Fruit fly (Drosophila melanogaster) whole organism, adult: ENCODE data around the gene CG4338.

Experiments
- CG11617 ChIP-seq: fragments of 200-800 bp; sonication (Bioruptor generic); optimal IDR thresholded peaks from 2 replicates; lab custom pipeline; 2017; ENCODE audit warnings: mild to moderate bottlenecking, missing biosample characterization, missing genetic modification reagents, missing genetic modification characterization
- CG12768 ChIP-seq: fragments of 200-800 bp; sonication (Bioruptor generic); optimal IDR thresholded peaks from 2 replicates; lab custom pipeline; 2017; ENCODE audit warnings: missing biosample characterization, missing genetic modification characterization, mild to moderate bottlenecking, moderate library complexity, missing genetic modification reagents
- CG14711 ChIP-seq: fragments of 200-800 bp; sonication (Bioruptor generic); optimal IDR thresholded peaks from 2 replicates; lab custom pipeline; 2018; ENCODE audit warnings: missing biosample characterization, mild to moderate bottlenecking, missing genetic modification characterization, moderate library complexity
- CG1620 ChIP-seq: fragments of 200-800 bp; sonication (Bioruptor generic); optimal IDR thresholded peaks from 2 replicates; lab custom pipeline; 2016; ENCODE audit warnings: missing biosample characterization, missing genetic modification characterization
- CG33017 ChIP-seq: fragments of 200-800 bp; sonication (Bioruptor generic); optimal IDR thresholded peaks from 2 replicates; lab custom pipeline; 2018; ENCODE audit warnings: missing biosample characterization, mild to moderate bottlenecking, missing genetic modification characterization, moderate library complexity
- CG5204 ChIP-seq: fragments of 200-800 bp; sonication (Bioruptor generic); optimal IDR thresholded peaks from 2 replicates; lab custom pipeline; 2016; ENCODE audit warnings: missing biosample characterization, missing genetic modification characterization
- CG7045 ChIP-seq: fragments of 200-800 bp; sonication (Bioruptor generic); optimal IDR thresholded peaks from 2 replicates; lab custom pipeline; 2017; ENCODE audit warnings: missing biosample characterization, mild to moderate bottlenecking, missing genetic modification characterization
- CG7101 ChIP-seq: fragments of 200-800 bp; sonication (Bioruptor generic); optimal IDR thresholded peaks from 2 replicates; lab custom pipeline; 2018; ENCODE audit warnings: missing biosample characterization, mild to moderate bottlenecking, missing genetic modification characterization, moderate library complexity
- Clk ChIP-seq: fragments of 200-800 bp; sonication (Bioruptor generic); optimal IDR thresholded peaks from 2 replicates; lab custom pipeline; 2017; ENCODE audit warnings: missing biosample characterization, missing genetic modification characterization
- Crg-1 ChIP-seq: fragments of 200-800 bp; sonication (Bioruptor generic); optimal IDR thresholded peaks from 2 replicates; lab custom pipeline; 2016; ENCODE audit warnings: missing biosample characterization, missing genetic modification characterization
- Hr96 ChIP-seq: fragments of 200-800 bp; sonication (Bioruptor generic); optimal IDR thresholded peaks from 2 replicates; lab custom pipeline; 2016; ENCODE audit warnings: missing biosample characterization, missing genetic modification characterization
- Mnt ChIP-seq: fragments of 200-800 bp; sonication (Bioruptor generic); optimal IDR thresholded peaks from 2 replicates; lab custom pipeline; 2016; ENCODE audit warnings: missing biosample characterization, mild to moderate bottlenecking, missing genetic modification characterization
- bab1 ChIP-seq: fragments of 200-800 bp; sonication (Bioruptor generic); optimal IDR thresholded peaks from 3 replicates; lab custom pipeline; 2019; ENCODE audit warnings: missing biosample characterization, mild to moderate bottlenecking, missing genetic modification characterization, moderate library complexity
- cic ChIP-seq: fragments of 200-800 bp; sonication (Bioruptor generic); optimal IDR thresholded peaks from 2 replicates; lab custom pipeline; 2017; ENCODE audit warnings: missing biosample characterization, mild to moderate bottlenecking, missing genetic modification characterization, moderate library complexity
- cnc ChIP-seq, 2 experiments: fragments of >200 bp; optimal IDR thresholded peaks; 2 replicates each; lab custom pipeline; 2017
- kay ChIP-seq: fragments of 200-800 bp; sonication (Bioruptor generic); peaks from one replicate; lab custom pipeline; 2016; ENCODE audit warnings: missing biosample characterization, missing genetic modification characterization, borderline replicate concordance
- ovo ChIP-seq: fragments of 200-800 bp; sonication (Bioruptor generic); optimal IDR thresholded peaks from 2 replicates; lab custom pipeline; 2016; ENCODE audit warnings: missing biosample characterization, missing genetic modification characterization
- pad ChIP-seq: fragments of 200-800 bp; sonication (Bioruptor generic); optimal IDR thresholded peaks from 3 replicates; lab custom pipeline; 2017; ENCODE audit warnings: missing biosample characterization, missing genetic modification characterization, mild to moderate bottlenecking, moderate library complexity, missing genetic modification reagents
- tj ChIP-seq: fragments of 200-800 bp; sonication (Bioruptor generic); optimal IDR thresholded peaks from 3 replicates; lab custom pipeline; 2017; ENCODE audit warnings: missing biosample characterization, mild to moderate bottlenecking, missing genetic modification characterization, moderate library complexity
- toe ChIP-seq: fragments of 200-800 bp; sonication (Bioruptor generic); optimal IDR thresholded peaks from 2 replicates; lab custom pipeline; 2016; ENCODE audit warnings: missing biosample characterization, missing genetic modification characterization

The CG4338 gene

dm6 chr3R:15275158-15275623, at the start of gene CG4338, which contains the start of gene Cp190:
Gene CG4338, plus strand, starts transcription at chr3R:15275522.
Gene Cp190, minus strand, starts transcription at chr3R:15275241.
- TF ChIP-seq CG12768 (GFP tag; lab: Kevin White, UChicago) (peak; percentile 98), pad (peak; percentile 90), CG7101 (tag; lab: Kevin White, UChicago) (peak; percentile 99), CG14711 (peak; percentile 97), toe (GFP tag; lab: Kevin White, UChicago) (peak; percentile 98), cnc (optimal IDR thresholded peaks at IDR 0.05; lab: Kevin White, UChicago) (no peak), Crg-1 (GFP tag; lab: Kevin White, UChicago) (peak; percentile 95), Clk (GFP tag; lab: Kevin White, UChicago) (peak; percentile 94), tj (GFP tag; lab: Kevin White, UChicago) (peak; percentile 88), CG33017 (tag; lab: Kevin White, UChicago) (peak; percentile 98), kay (GFP tag; lab: Kevin White, UChicago) (no peak), CG1620 (peak; percentile 96), cic (GFP tag; lab: Kevin White, UChicago) (peak; percentile 77), CG11617 (GFP tag; lab: Kevin White, UChicago) (peak; percentile 98), CG7045 (GFP tag; lab: Kevin White, UChicago) (peak; percentile 98), Hr96 (GFP tag; lab: Kevin White, UChicago) (peak; percentile 94), ovo (GFP tag; lab: Kevin White, UChicago) (peak; percentile 91), CG5204 (GFP tag; lab: Kevin White, UChicago) (no peak), bab1 (GFP tag; lab: Kevin White, UChicago) (peak; percentile 98), Mnt (peak; percentile 96)

dm6 chr3R:15229329-15229876, 45.9 kb upstream of the CG4338 start, which contains the start of the genes Art3 and mRpS10:
Gene Art3, minus strand, starts transcription at chr3R:15229408.
Gene mRpS10, plus strand, starts transcription at chr3R:15229665.
- TF ChIP-seq ovo (GFP tag; lab: Kevin White, UChicago) (peak; percentile 98), Hr96 (GFP tag; lab: Kevin White, UChicago) (no peak), Mnt (peak; percentile 99), cnc (optimal IDR thresholded peaks at IDR 0.05; lab: Kevin White, UChicago) (no peak), CG11617 (GFP tag; lab: Kevin White, UChicago) (peak; percentile 99), CG1620 (peak; percentile 99), CG33017 (tag; lab: Kevin White, UChicago) (peak; percentile 100), Clk (GFP tag; lab: Kevin White, UChicago) (peak; percentile 99), CG14711 (peak; percentile 99), bab1 (GFP tag; lab: Kevin White, UChicago) (peak; percentile 100), cic (GFP tag; lab: Kevin White, UChicago) (peak; percentile 89), CG7045 (GFP tag; lab: Kevin White, UChicago) (peak; percentile 100), pad (peak; percentile 96), CG5204 (GFP tag; lab: Kevin White, UChicago) (peak; percentile 100), CG7101 (tag; lab: Kevin White, UChicago) (peak; percentile 100), toe (GFP tag; lab: Kevin White, UChicago) (peak; percentile 100), tj (GFP tag; lab: Kevin White, UChicago) (peak; percentile 94), kay (GFP tag; lab: Kevin White, UChicago) (no peak), Crg-1 (GFP tag; lab: Kevin White, UChicago) (peak; percentile 99), CG12768 (GFP tag; lab: Kevin White, UChicago) (peak; percentile 100)

- TF ChIP-seq pad (no peak), ovo (GFP tag; lab: Kevin White, UChicago) (no peak), CG5204 (GFP tag; lab: Kevin White, UChicago) (no peak)
Observed at dm6 chr3R:15230285-15230684, 45.0 kb upstream of the CG4338 start, which contains the start of gene CG34316. Gene CG34316, plus strand, starts transcription at chr3R:15230585.

DNA sequence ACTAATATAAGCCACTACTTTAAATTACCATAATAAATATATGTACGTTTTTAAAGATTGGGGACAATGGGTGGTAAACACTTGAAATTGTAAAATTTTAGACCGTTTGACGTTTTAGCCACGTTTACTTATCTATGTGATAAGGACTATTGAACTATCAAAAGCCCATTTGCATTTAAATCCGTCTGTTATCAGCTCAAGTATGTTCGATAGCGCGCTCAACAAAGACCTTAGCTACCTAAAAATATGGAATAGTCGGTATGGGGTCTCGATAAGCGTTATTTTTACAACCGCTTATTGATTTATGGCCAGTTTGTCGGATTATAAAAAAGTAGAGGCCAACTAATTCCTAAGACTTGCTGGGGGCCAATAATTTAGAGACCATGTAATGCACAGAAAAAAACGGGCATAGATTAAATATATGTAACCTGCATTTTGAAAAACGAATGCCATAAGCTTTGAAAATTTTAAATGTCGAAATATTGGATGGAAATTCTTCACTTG, 43.6 kb upstream of the CG4338 start:
- no peak for TF ChIP-seq CG5204 (GFP tag; lab: Kevin White, UChicago)
- TF ChIP-seq cic (GFP tag; lab: Kevin White, UChicago): no peak
- no peak for TF ChIP-seq cnc (optimal IDR thresholded peaks at IDR 0.05; lab: Kevin White, UChicago)
- no peak for TF ChIP-seq bab1 (GFP tag; lab: Kevin White, UChicago)
- TF ChIP-seq CG1620: no peak
- TF ChIP-seq CG7045 (GFP tag; lab: Kevin White, UChicago): no peak

dm6 chr3R:15242186-15243045, 32.9 kb upstream of the CG4338 start, which contains the start of the genes tefu and Hsc70-4:
Gene tefu, minus strand, starts transcription at chr3R:15242236.
Gene Hsc70-4, plus strand, starts transcription at chr3R:15242687.
- peak; percentile 35 for TF ChIP-seq ovo (GFP tag; lab: Kevin White, UChicago)
- no peak for TF ChIP-seq CG12768 (GFP tag; lab: Kevin White, UChicago)
- no peak for TF ChIP-seq Crg-1 (GFP tag; lab: Kevin White, UChicago)
- TF ChIP-seq toe (GFP tag; lab: Kevin White, UChicago): peak; percentile 83
- no peak for TF ChIP-seq CG14711
- peak; percentile 93 for TF ChIP-seq Mnt
- peak; percentile 28 for TF ChIP-seq pad
- peak; percentile 69 for TF ChIP-seq bab1 (GFP tag; lab: Kevin White, UChicago)
- peak; percentile 55 for TF ChIP-seq CG7101 (tag; lab: Kevin White, UChicago)
- peak; percentile 80 for TF ChIP-seq cic (GFP tag; lab: Kevin White, UChicago)
- TF ChIP-seq Hr96 (GFP tag; lab: Kevin White, UChicago): peak; percentile 51
- TF ChIP-seq kay (GFP tag; lab: Kevin White, UChicago): no peak
- TF ChIP-seq Clk (GFP tag; lab: Kevin White, UChicago): peak; percentile 62
- TF ChIP-seq CG33017 (tag; lab: Kevin White, UChicago): peak; percentile 0
- peak; percentile 41 for TF ChIP-seq CG7045 (GFP tag; lab: Kevin White, UChicago)
- TF ChIP-seq CG1620: peak; percentile 53
- TF ChIP-seq tj (GFP tag; lab: Kevin White, UChicago): peak; percentile 52
- TF ChIP-seq CG5204 (GFP tag; lab: Kevin White, UChicago): peak; percentile 82
- peak; percentile 42 for TF ChIP-seq CG11617 (GFP tag; lab: Kevin White, UChicago)
